Fruit fly (Drosophila melanogaster) whole organism: ENCODE measurements around the gene eIF4EHP.

ENCODE experiments used
- CG8478 ChIP-seq: fragments of >200 bp; optimal IDR thresholded peaks from 2 replicates; lab custom pipeline; 2018; ENCODE audit warnings: inconsistent platforms
- EcR ChIP-seq, 2 experiments: fragments of >200 bp; optimal IDR thresholded peaks; 2 replicates each; lab custom pipeline; 2017; ENCODE audit warnings: missing biosample characterization in 2 of 2, missing genetic modification characterization in 2 of 2, missing genetic modification reagents in 2 of 2
- pan ChIP-seq: fragments of >200 bp; optimal IDR thresholded peaks from 2 replicates; lab custom pipeline; 2017
- psq ChIP-seq: fragments of >200 bp; optimal IDR thresholded peaks from 2 replicates; lab custom pipeline; 2017
- usp ChIP-seq: fragments of >200 bp; optimal IDR thresholded peaks from 2 replicates; lab custom pipeline; 2017; ENCODE audit warnings: missing biosample characterization, missing genetic modification characterization, mixed read lengths

DNA sequence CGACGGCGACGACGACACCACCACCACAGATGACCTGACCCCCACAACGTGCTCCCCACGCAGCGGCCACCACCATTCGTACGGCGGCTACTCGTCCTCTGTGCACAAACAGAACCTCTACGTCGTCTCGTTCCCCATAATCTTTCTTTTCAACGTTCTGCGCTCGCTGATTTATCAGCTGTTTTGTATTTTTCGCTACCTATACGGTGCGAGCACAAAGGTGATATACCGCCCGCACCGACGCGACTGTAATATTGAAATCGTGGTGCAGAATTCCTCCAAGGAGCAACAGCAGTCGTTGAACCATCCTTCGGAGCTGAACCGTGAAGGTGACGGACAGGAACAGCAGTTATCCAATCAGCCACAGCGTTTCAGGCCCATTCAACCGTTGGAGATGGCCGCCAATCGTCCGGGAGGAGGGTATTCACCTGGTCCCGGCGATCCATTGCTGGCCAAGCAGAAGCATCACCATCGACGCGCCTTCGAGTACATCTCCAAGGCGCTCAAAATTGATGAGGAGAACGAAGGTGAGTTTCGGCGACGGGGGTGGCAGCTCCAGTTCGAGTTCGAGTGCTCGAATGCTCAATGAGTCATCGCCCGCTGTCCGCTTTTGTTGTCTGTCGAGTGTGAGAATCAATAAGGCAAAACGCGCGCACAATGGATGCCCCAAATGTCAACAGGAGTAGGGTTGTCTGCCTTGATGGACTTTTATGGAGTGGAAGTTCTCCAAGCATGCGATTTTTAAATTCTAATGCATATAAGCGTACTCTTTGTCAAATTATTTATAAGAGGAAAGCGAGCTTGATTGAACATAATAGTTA lies 69.8 kb downstream of the eIF4EHP start, which contains the start of gene Miro:
- TF ChIP-seq usp (GFP tag; lab: Kevin White, UChicago), result no peak
- TF ChIP-seq CG8478, result no peak
- no peak for TF ChIP-seq pan (lab: Kevin White, UChicago)
- no peak for TF ChIP-seq psq (lab: Kevin White, UChicago)
- TF ChIP-seq EcR (GFP tag; optimal IDR thresholded peaks at IDR 0.05; lab: Kevin White, UChicago), result no peak
